Worm (Caenorhabditis elegans) whole organism, L1 larva: ENCODE results near the gene C30G7.3.
A peak's percentile ranks its signal among the peaks of the same experiment; 100 is the strongest.

Experiments
- C34B4.2 ChIP-seq: sonication (generic microtip); optimal IDR thresholded peaks from 2 replicates; lab custom pipeline; 2017; ENCODE audit warnings: mild to moderate bottlenecking, missing genetic modification characterization, missing compliant biosample characterization
- dsc-1 ChIP-seq: sonication (generic microtip); optimal IDR thresholded peaks from 2 replicates; lab custom pipeline; 2016; ENCODE audit warnings: mild to moderate bottlenecking, missing genetic modification characterization, missing compliant biosample characterization
- elt-3 ChIP-seq, 6 experiments: fragments of 150-350 bp in 1 of 6; sonication (generic microtip); optimal IDR thresholded peaks; 2 replicates each; lab custom pipeline; 2017 to 2018; ENCODE audit warnings: missing biosample characterization in 6 of 6, missing genetic modification characterization in 6 of 6, inconsistent platforms in 1 of 6
- lin-13 ChIP-seq: fragments of 150-350 bp; optimal IDR thresholded peaks from 2 replicates; lab custom pipeline; 2014; ENCODE audit warnings: missing biosample characterization, missing genetic modification reagents, missing genetic modification characterization
- mep-1 ChIP-seq: fragments of 150-350 bp; optimal IDR thresholded peaks from 2 replicates; lab custom pipeline; 2014; ENCODE audit warnings: missing biosample characterization, missing genetic modification characterization
- nhr-11 ChIP-seq: fragments of 150-350 bp; optimal IDR thresholded peaks from 2 replicates; lab custom pipeline; 2014; ENCODE audit warnings: missing biosample characterization, missing genetic modification characterization
- nhr-12 ChIP-seq: sonication (generic microtip); optimal IDR thresholded peaks from 2 replicates; lab custom pipeline; 2017; ENCODE audit warnings: missing biosample characterization, missing genetic modification characterization
- skn-1 ChIP-seq: fragments of 150-350 bp; optimal IDR thresholded peaks from 2 replicates; lab custom pipeline; 2014; ENCODE audit warnings: missing biosample characterization, missing genetic modification characterization
- snpc-4 ChIP-seq: fragments of 150-350 bp; optimal IDR thresholded peaks from 2 replicates; lab custom pipeline; 2014; ENCODE audit warnings: missing biosample characterization, missing genetic modification characterization
- unc-62 ChIP-seq: fragments of 150-350 bp; optimal IDR thresholded peaks from 2 replicates; lab custom pipeline; 2014; ENCODE audit warnings: missing biosample characterization, missing genetic modification reagents, missing genetic modification characterization
- unc-86 ChIP-seq: sonication (generic microtip); optimal IDR thresholded peaks from 2 replicates; lab custom pipeline; 2016; ENCODE audit warnings: missing genetic modification characterization, missing compliant biosample characterization

DNA sequence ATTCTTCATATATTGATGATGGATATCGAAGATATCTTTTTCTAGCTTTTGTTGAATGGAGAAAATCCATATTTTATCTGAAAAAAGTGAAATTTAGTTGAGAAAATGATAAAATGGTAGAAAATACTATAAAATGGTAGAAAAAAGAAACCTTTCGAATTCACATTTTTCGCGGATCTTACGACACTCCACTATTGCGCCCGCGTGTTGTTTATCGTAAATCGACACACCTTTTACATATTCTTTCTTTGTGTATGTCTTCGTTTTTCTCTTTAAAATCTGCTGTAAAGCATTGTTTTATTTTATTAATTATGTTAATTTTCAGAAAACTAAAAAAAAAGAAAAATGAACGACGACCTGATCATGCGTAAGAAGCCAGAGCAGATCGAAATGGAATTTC is 45.3 kb upstream of the C30G7.3 start, which contains the start of the genes cdt-2 and T01C3.2:
- no peak for TF ChIP-seq unc-62
- peak; percentile 25 for TF ChIP-seq dsc-1 (tag; lab: Kevin White, UChicago)
- TF ChIP-seq lin-13 (GFP tag; lab: Kevin White, UChicago) = no peak
- peak in 1 of 6 experiments; percentile 7 for TF ChIP-seq elt-3 (tag; optimal IDR thresholded peaks at IDR 0.05; lab: Kevin White, UChicago)
- no peak for TF ChIP-seq mep-1 (tag; lab: Kevin White, UChicago)
- TF ChIP-seq skn-1 (tag; lab: Kevin White, UChicago) = peak; percentile 23
- peak; percentile 12 for TF ChIP-seq unc-86 (tag; lab: Kevin White, UChicago)
- no peak for TF ChIP-seq nhr-11
- no peak for TF ChIP-seq C34B4.2 (tag; lab: Kevin White, UChicago)
- TF ChIP-seq nhr-12 (tag; lab: Kevin White, UChicago) = no peak
- TF ChIP-seq snpc-4 (tag; lab: Kevin White, UChicago) = no peak
